Worm (Caenorhabditis elegans) whole organism, L4 larva: Measurements from ENCODE around the gene vit-3.

ENCODE experiments used
- T26A8.4 ChIP-seq: fragments of 200-800 bp; sonication (Bioruptor generic); IDR thresholded peaks from 2 replicates; pipeline ENCODE4 v1.3.6; 2022; ENCODE audit warnings: missing genetic modification characterization, missing compliant biosample characterization
- Y5F2A.4 ChIP-seq: fragments of 200-800 bp; sonication (Bioruptor generic); optimal IDR thresholded peaks from 2 replicates; lab custom pipeline; 2018; ENCODE audit warnings: mild to moderate bottlenecking, missing genetic modification characterization, missing compliant biosample characterization
- aha-1 ChIP-seq: fragments of 150-350 bp; peaks from one replicate; lab custom pipeline; 2014; ENCODE audit warnings: missing biosample characterization, missing genetic modification characterization
- duxl-1 ChIP-seq: sonication (generic microtip); optimal IDR thresholded peaks from 2 replicates; lab custom pipeline; 2016; ENCODE audit warnings: mild to moderate bottlenecking, missing genetic modification characterization, moderate library complexity, missing compliant biosample characterization; ENCODE audit not compliant: poor library complexity
- egl-27 ChIP-seq: sonication (generic microtip); optimal IDR thresholded peaks from 3 replicates; lab custom pipeline; 2017; ENCODE audit warnings: missing biosample characterization, missing genetic modification reagents, missing genetic modification characterization
- fos-1 ChIP-seq: fragments of 150-350 bp; optimal IDR thresholded peaks from 2 replicates; lab custom pipeline; 2014; ENCODE audit warnings: missing biosample characterization, missing genetic modification characterization
- hlh-11 ChIP-seq: fragments of 200-800 bp; sonication (Bioruptor generic); optimal IDR thresholded peaks from 2 replicates; lab custom pipeline; 2018; ENCODE audit warnings: mild to moderate bottlenecking, missing genetic modification characterization, missing compliant biosample characterization
- lin-1 ChIP-seq: fragments of 200-800 bp; sonication (Bioruptor generic); IDR thresholded peaks from 2 replicates; pipeline ENCODE4 v1.3.6; 2022; ENCODE audit warnings: missing genetic modification reagents, missing genetic modification characterization, missing compliant biosample characterization
- madf-9 ChIP-seq: fragments of 200-800 bp; sonication (Bioruptor generic); conservative IDR thresholded peaks from 2 replicates; pipeline ENCODE4 v1.3.6; 2022; ENCODE audit warnings: missing genetic modification reagents, missing genetic modification characterization, missing compliant biosample characterization
- mdt-29 ChIP-seq: fragments of 200-800 bp; sonication (Bioruptor generic); IDR thresholded peaks from 2 replicates; pipeline ENCODE4 v1.3.6; 2022; ENCODE audit warnings: missing genetic modification reagents, missing genetic modification characterization, missing compliant biosample characterization
- nhr-11 ChIP-seq: fragments of 150-350 bp; optimal IDR thresholded peaks from 2 replicates; lab custom pipeline; 2014; ENCODE audit warnings: missing biosample characterization, missing genetic modification characterization
- unc-62 ChIP-seq, 3 experiments: fragments of 150-350 bp in 1 of 3; sonication (generic microtip); optimal IDR thresholded peaks in 2 of 3; peaks in 1 of 3; 1 replicate in 1 of 3; 2 replicates in 2 of 3; lab custom pipeline; 2014 to 2017; ENCODE audit warnings: missing biosample characterization in 3 of 3, missing genetic modification characterization in 3 of 3, missing genetic modification reagents in 3 of 3, missing genotype in 1 of 3

Gene vit-3

DNA sequence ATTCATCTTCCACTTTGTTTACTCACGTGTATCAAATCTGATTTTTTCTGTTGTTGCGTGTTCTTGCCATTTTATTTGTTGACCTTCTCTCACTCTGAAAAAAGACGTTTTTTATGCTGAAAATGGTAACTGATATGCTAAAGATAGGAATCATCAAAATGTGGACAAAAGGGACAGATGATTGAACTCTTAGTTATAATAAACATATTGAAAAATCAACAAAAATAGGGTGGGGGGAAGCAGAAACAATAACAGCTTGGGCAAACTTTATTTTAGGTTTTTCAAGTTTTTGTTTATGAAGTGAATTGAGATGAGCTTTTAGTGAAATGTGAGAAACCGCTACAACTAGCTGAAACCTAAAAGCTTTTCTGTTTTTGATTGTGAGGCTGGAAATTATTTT lies 39.4 kb downstream of the vit-3 start, which contains the start of gene F56B6.6:
Gene F56B6.6, minus strand, starts transcription at position 101 of the 400 bp plus-strand sequence.
- TF ChIP-seq lin-1 (GFP tag; lab: Robert Waterston, UW), result no peak

DNA sequence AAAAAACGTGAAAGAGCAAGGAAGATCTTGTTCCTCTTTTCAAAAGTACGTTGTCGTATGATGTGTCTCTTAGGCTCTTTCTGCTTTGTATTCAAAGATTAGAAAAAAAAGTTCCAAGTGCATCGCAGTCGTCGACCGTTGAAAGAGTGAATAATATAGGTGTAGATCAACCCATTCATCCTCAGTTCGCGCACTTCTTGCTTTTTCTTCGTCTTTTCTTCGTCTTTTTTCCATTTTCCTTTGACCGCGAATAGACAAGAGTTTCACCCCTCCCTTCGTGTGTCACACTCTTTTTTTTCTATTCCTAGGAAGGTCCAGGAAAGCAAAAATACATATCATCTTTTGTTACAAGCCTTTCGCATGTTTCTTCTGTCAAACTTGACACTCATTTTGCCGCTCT lies 45.6 kb downstream of the vit-3 start:
- TF ChIP-seq aha-1 (tag; lab: Kevin White, UChicago), result peak; percentile 72
- no peak for TF ChIP-seq T26A8.4
- no peak for TF ChIP-seq nhr-11 (tag; lab: Kevin White, UChicago)
- TF ChIP-seq egl-27 (tag; lab: Kevin White, UChicago), result no peak
- TF ChIP-seq mdt-29 (GFP tag; lab: Robert Waterston, UW), result no peak
- no peak for TF ChIP-seq Y5F2A.4 (GFP tag; lab: Kevin White, UChicago)
- no peak for TF ChIP-seq fos-1 (tag; lab: Kevin White, UChicago)
- TF ChIP-seq duxl-1 (tag; lab: Kevin White, UChicago), result no peak
- TF ChIP-seq madf-9, result no peak
- peak in 1 of 2 experiments; percentile 91 for TF ChIP-seq unc-62 (GFP tag; optimal IDR thresholded peaks at IDR 0.05 in 1 of 2; lab: Kevin White, UChicago)
- no peak for TF ChIP-seq unc-62 (tag; optimal IDR thresholded peaks at IDR 0.05; lab: Kevin White, UChicago)

DNA sequence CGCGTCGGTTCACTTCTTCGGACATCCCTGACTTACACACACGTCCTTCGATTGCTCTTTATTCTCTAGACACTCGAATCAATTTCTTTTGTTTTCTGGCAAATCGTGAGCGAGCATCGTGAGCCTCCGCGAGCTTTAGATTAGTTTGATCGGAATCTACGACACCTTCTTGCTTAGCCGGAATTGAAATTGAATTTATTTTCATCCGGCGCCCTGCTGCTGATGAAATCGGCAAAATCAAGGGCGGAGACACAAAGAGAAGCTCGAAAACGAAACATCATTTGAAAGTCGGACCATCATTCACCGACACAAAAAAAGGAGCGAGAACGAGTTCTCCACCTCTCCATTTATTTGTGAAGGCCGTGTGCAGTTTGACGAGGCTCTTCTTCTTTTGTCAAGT lies 53.9 kb downstream of the vit-3 start, which contains the start of gene npr-16:
Gene npr-16, plus strand, starts transcription at position 301 of the 400 bp plus-strand sequence.
- no peak for TF ChIP-seq hlh-11 (tag; lab: Kevin White, UChicago)
